Worm (Caenorhabditis elegans): ENCODE data around the gene Y17G7B.20.

DNA sequence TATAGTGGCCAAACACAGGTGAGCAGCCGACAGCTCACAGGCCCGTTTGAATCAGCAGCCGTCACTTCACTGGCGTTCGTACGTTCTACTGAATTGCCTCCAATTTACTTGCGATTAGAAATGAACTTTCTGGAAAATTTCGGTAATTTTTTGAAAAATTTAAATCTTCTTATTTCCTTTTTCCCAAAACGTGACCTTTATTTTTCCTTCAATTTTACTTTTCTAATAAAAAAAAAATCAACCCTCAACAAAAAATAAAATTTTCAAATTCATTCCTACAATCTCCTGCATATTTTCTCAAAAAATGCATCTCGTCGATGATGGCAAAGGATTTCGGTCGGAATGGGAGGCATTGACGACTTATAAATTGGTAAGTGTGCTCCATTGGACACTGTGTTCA lies 31.2 kb downstream of the Y17G7B.20 start, which contains the start of gene W03C9.8:
- TF ChIP-seq nhr-11 (tag; optimal IDR thresholded peaks at IDR 0.05) (no peak), nhr-71 (tag; optimal IDR thresholded peaks at IDR 0.05) (no peak), unc-86 (tag; optimal IDR thresholded peaks at IDR 0.05) (no peak), mep-1 (tag; optimal IDR thresholded peaks at IDR 0.05) (no peak), zag-1 (tag; optimal IDR thresholded peaks at IDR 0.05) (no peak)

Data from whole organism, L1 larva.